Fruit fly (Drosophila melanogaster) whole organism, wandering third instar larva: ENCODE measurements around the gene CG6574.

Source experiments
- Abd-B ChIP-seq: fragments of >200 bp; optimal IDR thresholded peaks from 2 replicates; lab custom pipeline; 2017; ENCODE audit warnings: missing biosample characterization, missing genetic modification characterization
- CG32264 ChIP-seq: fragments of 200-800 bp; sonication (Bioruptor generic); optimal IDR thresholded peaks from 2 replicates; lab custom pipeline; 2016; ENCODE audit warnings: missing biosample characterization, missing genetic modification characterization
- CG9705 ChIP-seq: fragments of 200-800 bp; sonication (Bioruptor generic); optimal IDR thresholded peaks from 2 replicates; lab custom pipeline; 2018; ENCODE audit warnings: missing biosample characterization, mild to moderate bottlenecking, missing genetic modification characterization
- CrebA ChIP-seq: fragments of 200-800 bp; sonication (Bioruptor generic); optimal IDR thresholded peaks from 2 replicates; lab custom pipeline; 2016; ENCODE audit warnings: missing biosample characterization, mild to moderate bottlenecking, missing genetic modification characterization, borderline replicate concordance
- Dfd ChIP-seq: fragments of >200 bp; optimal IDR thresholded peaks from 2 replicates; lab custom pipeline; 2017; ENCODE audit warnings: missing biosample characterization, missing genetic modification characterization
- Dif ChIP-seq: fragments of 200-275, 200-300 bp; sonication (Bioruptor generic); optimal IDR thresholded peaks from 2 replicates; lab custom pipeline; 2018; ENCODE audit warnings: missing biosample characterization, missing genetic modification characterization; ENCODE audit not compliant: partially characterized antibody
- GATAd ChIP-seq: sonication (Bioruptor generic); optimal IDR thresholded peaks from 2 replicates; lab custom pipeline; 2016; ENCODE audit warnings: missing biosample characterization, missing genetic modification characterization
- HLH106 ChIP-seq: fragments of 200-800 bp; optimal IDR thresholded peaks from 3 replicates; lab custom pipeline; 2019; ENCODE audit warnings: missing biosample characterization, mild to moderate bottlenecking, missing genetic modification characterization, moderate library complexity
- Hnf4 ChIP-seq: fragments of 200-800 bp; sonication (Bioruptor generic); optimal IDR thresholded peaks from 2 replicates; lab custom pipeline; 2016; ENCODE audit warnings: missing biosample characterization, mild to moderate bottlenecking, missing genetic modification characterization
- Hr78 ChIP-seq: fragments of >200 bp; optimal IDR thresholded peaks from 2 replicates; lab custom pipeline; 2017; ENCODE audit warnings: missing biosample characterization, missing genetic modification characterization
- Hr83 ChIP-seq: fragments of 200-300 bp; sonication (Bioruptor generic); optimal IDR thresholded peaks from 2 replicates; lab custom pipeline; 2016; ENCODE audit warnings: missing biosample characterization, mild to moderate bottlenecking, missing genetic modification characterization, moderate library complexity; ENCODE audit not compliant: poor library complexity, severe bottlenecking
- Jra ChIP-seq: sonication (Bioruptor generic); optimal IDR thresholded peaks from 2 replicates; lab custom pipeline; 2016; ENCODE audit warnings: missing biosample characterization, missing genetic modification characterization
- Mio ChIP-seq: sonication (Bioruptor generic); optimal IDR thresholded peaks from 2 replicates; lab custom pipeline; 2016; ENCODE audit warnings: missing biosample characterization, missing genetic modification characterization
- Myc ChIP-seq: fragments of >200 bp; optimal IDR thresholded peaks from 2 replicates; lab custom pipeline; 2017
- N ChIP-seq: fragments of >200 bp; optimal IDR thresholded peaks from 2 replicates; lab custom pipeline; 2018; ENCODE audit warnings: missing biosample characterization, missing external identifiers, missing genetic modification characterization
- OdsH ChIP-seq: fragments of 200-800 bp; sonication (Bioruptor generic); optimal IDR thresholded peaks from 2 replicates; lab custom pipeline; 2016; ENCODE audit warnings: missing biosample characterization, mild to moderate bottlenecking, missing genetic modification characterization
- Rel ChIP-seq, 2 experiments: fragments of 200-800 bp; sonication (Bioruptor generic) in 1 of 2; optimal IDR thresholded peaks; 2 replicates in 1 of 2; 3 replicates in 1 of 2; lab custom pipeline; 2016 to 2019; ENCODE audit warnings: mild to moderate bottlenecking in 2 of 2, missing biosample characterization in 2 of 2, missing genetic modification characterization in 2 of 2, moderate library complexity in 1 of 2
- Sp1 ChIP-seq: fragments of 200-800 bp; sonication (Bioruptor generic); optimal IDR thresholded peaks from 3 replicates; lab custom pipeline; 2019; ENCODE audit warnings: missing biosample characterization, mild to moderate bottlenecking, missing genetic modification characterization, moderate library complexity
- Vsx2 ChIP-seq: fragments of 200-300, 225-300 bp; sonication (Bioruptor generic); optimal IDR thresholded peaks from 2 replicates; lab custom pipeline; 2018; ENCODE audit warnings: missing biosample characterization, missing genetic modification characterization; ENCODE audit not compliant: partially characterized antibody
- br ChIP-seq: fragments of 200-800 bp; sonication (Bioruptor generic); optimal IDR thresholded peaks from 2 replicates; lab custom pipeline; 2016; ENCODE audit warnings: missing biosample characterization, missing genetic modification characterization
- brk ChIP-seq: fragments of 200-800 bp; sonication (Bioruptor generic); optimal IDR thresholded peaks from 2 replicates; lab custom pipeline; 2016; ENCODE audit warnings: missing biosample characterization, mild to moderate bottlenecking, missing genetic modification characterization
- dl ChIP-seq, 2 experiments: fragments of 175-275, 200-275 bp in 1 of 2; fragments of 200-275 bp in 1 of 2; sonication (Bioruptor generic); optimal IDR thresholded peaks; lab custom pipeline; 2018; ENCODE audit warnings: mild to moderate bottlenecking in 2 of 2, missing biosample characterization in 2 of 2, missing genetic modification characterization in 2 of 2, moderate library complexity in 2 of 2; ENCODE audit not compliant: partially characterized antibody in 2 of 2, insufficient read depth in 1 of 2
- dmrt93B ChIP-seq: fragments of 200-800 bp; sonication (Bioruptor generic); optimal IDR thresholded peaks from 2 replicates; lab custom pipeline; 2018; ENCODE audit warnings: missing biosample characterization, mild to moderate bottlenecking, missing genetic modification characterization
- dsf ChIP-seq: sonication (Bioruptor generic); optimal IDR thresholded peaks from 2 replicates; lab custom pipeline; 2016; ENCODE audit warnings: missing biosample characterization, missing genetic modification characterization, borderline replicate concordance
- ey ChIP-seq: fragments of 200-800 bp; sonication (Bioruptor generic); optimal IDR thresholded peaks from 2 replicates; lab custom pipeline; 2016; ENCODE audit warnings: missing biosample characterization, missing genetic modification characterization
- foxo ChIP-seq, 2 experiments: fragments of 200-800 bp; sonication (Bioruptor generic); optimal IDR thresholded peaks; 2 replicates in 1 of 2; 3 replicates in 1 of 2; lab custom pipeline; 2016 to 2017; ENCODE audit warnings: missing biosample characterization in 2 of 2, missing genetic modification characterization in 2 of 2
- fru ChIP-seq: fragments of 200-800 bp; sonication (Bioruptor generic); optimal IDR thresholded peaks from 3 replicates; lab custom pipeline; 2016; ENCODE audit warnings: missing biosample characterization, mild to moderate bottlenecking, missing genetic modification characterization
- h ChIP-seq: fragments of 200-800 bp; sonication (Bioruptor generic); optimal IDR thresholded peaks from 3 replicates; lab custom pipeline; 2016; ENCODE audit warnings: missing biosample characterization, mild to moderate bottlenecking, missing genetic modification characterization
- jim ChIP-seq: fragments of 175-275, 200-325 bp; sonication (Bioruptor generic); optimal IDR thresholded peaks from 2 replicates; lab custom pipeline; 2016; ENCODE audit warnings: missing biosample characterization, mild to moderate bottlenecking, missing genetic modification characterization
- lola ChIP-seq: fragments of >200 bp; optimal IDR thresholded peaks from 2 replicates; lab custom pipeline; 2017; ENCODE audit warnings: missing biosample characterization, missing genetic modification characterization
- pan ChIP-seq: fragments of >200 bp; optimal IDR thresholded peaks from 2 replicates; lab custom pipeline; 2017
- psq ChIP-seq: fragments of 200-800 bp; sonication (Bioruptor generic); optimal IDR thresholded peaks from 3 replicates; lab custom pipeline; 2017; ENCODE audit warnings: missing biosample characterization, mild to moderate bottlenecking, missing genetic modification characterization, moderate library complexity
- rgr ChIP-seq: fragments of 200-800 bp; sonication (Bioruptor generic); optimal IDR thresholded peaks from 3 replicates; lab custom pipeline; 2016; ENCODE audit warnings: missing biosample characterization, mild to moderate bottlenecking, missing genetic modification characterization
- sage ChIP-seq: fragments of 200-800 bp; sonication (Bioruptor generic); optimal IDR thresholded peaks from 2 replicates; lab custom pipeline; 2016; ENCODE audit warnings: missing biosample characterization, mild to moderate bottlenecking, missing genetic modification characterization
- sv ChIP-seq: fragments of 200-800 bp; sonication (Bioruptor generic); optimal IDR thresholded peaks from 3 replicates; lab custom pipeline; 2016; ENCODE audit warnings: missing biosample characterization, missing genetic modification characterization
- tai ChIP-seq: sonication (Bioruptor generic); optimal IDR thresholded peaks from 2 replicates; lab custom pipeline; 2016; ENCODE audit warnings: missing biosample characterization, missing genetic modification characterization
- usp ChIP-seq: fragments of >200 bp; optimal IDR thresholded peaks from 2 replicates; lab custom pipeline; 2017; ENCODE audit warnings: missing biosample characterization, missing genetic modification characterization
- woc ChIP-seq: sonication (Bioruptor generic); optimal IDR thresholded peaks from 2 replicates; lab custom pipeline; 2016; ENCODE audit warnings: missing biosample characterization, mild to moderate bottlenecking, missing genetic modification characterization

Gene CG6574

dm6 chr3R:10879219-10879618, 16.4 kb upstream of the CG6574 start, which contains the start of gene CG14695:
Gene CG14695 (minus strand): TSS chr3R:10879319.
- TF ChIP-seq psq (GFP tag; lab: Kevin White, UChicago): no peak
- TF ChIP-seq Abd-B (GFP tag; lab: Kevin White, UChicago): no peak
- TF ChIP-seq CG9705: no peak
- no peak for TF ChIP-seq Jra (GFP tag; lab: Kevin White, UChicago)
- TF ChIP-seq dsf (GFP tag; lab: Kevin White, UChicago): no peak
- no peak for TF ChIP-seq GATAd (GFP tag; lab: Kevin White, UChicago)
- TF ChIP-seq h: no peak
- no peak for TF ChIP-seq Rel (GFP tag; optimal IDR thresholded peaks at IDR 0.05; lab: Kevin White, UChicago)
- no peak for TF ChIP-seq Rel (tag; optimal IDR thresholded peaks at IDR 0.05; lab: Kevin White, UChicago)
- no peak for TF ChIP-seq Vsx2

- TF ChIP-seq Rel (GFP tag; optimal IDR thresholded peaks at IDR 0.05; lab: Kevin White, UChicago) (no peak), Rel (tag; optimal IDR thresholded peaks at IDR 0.05; lab: Kevin White, UChicago) (no peak)
Observed at dm6 chr3R:10878628-10879027, 15.8 kb upstream of the CG6574 start.

dm6 chr3R:10877808-10878207, 15.0 kb upstream of the CG6574 start:
- TF ChIP-seq Hnf4 (GFP tag; lab: Kevin White, UChicago) (no peak), Sp1 (no peak), Abd-B (GFP tag; lab: Kevin White, UChicago) (no peak), Dif (GFP tag; lab: Kevin White, UChicago) (no peak), CG32264 (no peak), Vsx2 (no peak), woc (GFP tag; lab: Kevin White, UChicago) (no peak), GATAd (GFP tag; lab: Kevin White, UChicago) (no peak), foxo (GFP tag; optimal IDR thresholded peaks at IDR 0.05; lab: Kevin White, UChicago) (no peak), br (GFP tag; lab: Kevin White, UChicago) (no peak), Dfd (no peak), Hr83 (GFP tag; lab: Kevin White, UChicago) (no peak), h (no peak), lola (GFP tag; lab: Kevin White, UChicago) (no peak), HLH106 (tag; lab: Kevin White, UChicago) (no peak), CrebA (GFP tag; lab: Kevin White, UChicago) (no peak), Mio (no peak), ey (GFP tag; lab: Kevin White, UChicago) (no peak)

dm6 chr3R:10875515-10876434, 13.0 kb upstream of the CG6574 start, which contains the start of gene Sodh2:
Gene Sodh2 (plus strand): TSS chr3R:10876384.
- TF ChIP-seq Dfd (no peak), ey (GFP tag; lab: Kevin White, UChicago) (peak; percentile 55), fru (peak; percentile 70), Jra (GFP tag; lab: Kevin White, UChicago) (peak; percentile 23), sage (GFP tag; lab: Kevin White, UChicago) (peak; percentile 64), Myc (no peak), CG9705 (peak; percentile 65), psq (GFP tag; lab: Kevin White, UChicago) (peak; percentile 83), dl (GFP tag; optimal IDR thresholded peaks at IDR 0.05; lab: Kevin White, UChicago; ENCODE audit: insufficient read depth in 1 of 2, partially characterized antibody in 2 of 2) (no peak), jim (GFP tag; lab: Kevin White, UChicago) (no peak), foxo (GFP tag; optimal IDR thresholded peaks at IDR 0.05; lab: Kevin White, UChicago) (peak in 1 of 2 experiments; percentile 87), Dif (GFP tag; lab: Kevin White, UChicago) (no peak), tai (no peak), rgr (GFP tag; lab: Kevin White, UChicago) (peak; percentile 88), Vsx2 (no peak), N (no peak), Mio (peak; percentile 7), sv (no peak), usp (GFP tag; lab: Kevin White, UChicago) (no peak), CrebA (GFP tag; lab: Kevin White, UChicago) (no peak), HLH106 (tag; lab: Kevin White, UChicago) (peak; percentile 86), lola (GFP tag; lab: Kevin White, UChicago) (no peak), woc (GFP tag; lab: Kevin White, UChicago) (peak; percentile 46), CG32264 (peak; percentile 17), Hnf4 (GFP tag; lab: Kevin White, UChicago) (peak; percentile 65), dsf (GFP tag; lab: Kevin White, UChicago) (no peak), br (GFP tag; lab: Kevin White, UChicago) (peak; percentile 72), Hr78 (no peak), Abd-B (GFP tag; lab: Kevin White, UChicago) (no peak), OdsH (peak; percentile 86), dmrt93B (GFP tag; lab: Kevin White, UChicago) (peak; percentile 51), Rel (GFP tag; optimal IDR thresholded peaks at IDR 0.05; lab: Kevin White, UChicago) (peak; percentile 58), Rel (tag; optimal IDR thresholded peaks at IDR 0.05; lab: Kevin White, UChicago) (peak; percentile 74), pan (lab: Kevin White, UChicago) (no peak), brk (peak; percentile 67), h (peak; percentile 85)
